Worm (Caenorhabditis elegans): ENCODE data around the gene F27D9.7.

- TF ChIP-seq nhr-77 (tag; optimal IDR thresholded peaks at IDR 0.05) (no peak), skn-1 (tag; optimal IDR thresholded peaks at IDR 0.05) (no peak), unc-39 (tag; optimal IDR thresholded peaks at IDR 0.05) (no peak), R02D3.7 (tag; optimal IDR thresholded peaks at IDR 0.05) (no peak), snpc-4 (tag; optimal IDR thresholded peaks at IDR 0.05) (no peak), unc-62 (GFP tag; optimal IDR thresholded peaks at IDR 0.05) (no peak), F13H6.1 (tag; optimal IDR thresholded peaks at IDR 0.05) (peak; percentile 31), ztf-11 (tag; optimal IDR thresholded peaks at IDR 0.05) (no peak), nhr-11 (tag; optimal IDR thresholded peaks at IDR 0.05) (no peak), nhr-6 (tag; optimal IDR thresholded peaks at IDR 0.05) (no peak), lsy-2 (tag; optimal IDR thresholded peaks at IDR 0.05) (no peak), nhr-10 (tag; optimal IDR thresholded peaks at IDR 0.05) (no peak), lin-39 (tag; optimal IDR thresholded peaks at IDR 0.05) (no peak), mbf-1 (tag; optimal IDR thresholded peaks at IDR 0.05) (no peak)
Measured at ce11 chrX:7651219-7651958, 19.2 kb downstream of the F27D9.7 start.

Data from whole organism, L2 larva.